Worm (Caenorhabditis elegans) whole organism, L1 larva: Measurements from ENCODE around the gene T01G6.10.
A peak's percentile ranks its signal among the peaks of the same experiment; 100 is the strongest.

ENCODE experiments used
- C04F5.9 ChIP-seq: sonication (generic microtip); optimal IDR thresholded peaks from 2 replicates; lab custom pipeline; 2016; ENCODE audit warnings: missing genetic modification characterization, missing compliant biosample characterization
- C16A3.4 ChIP-seq: fragments of 150-350 bp; optimal IDR thresholded peaks from 2 replicates; lab custom pipeline; 2014; ENCODE audit warnings: missing biosample characterization, missing genetic modification characterization
- C34B4.2 ChIP-seq: sonication (generic microtip); optimal IDR thresholded peaks from 2 replicates; lab custom pipeline; 2017; ENCODE audit warnings: mild to moderate bottlenecking, missing genetic modification characterization, missing compliant biosample characterization
- Y116A8C.19 ChIP-seq: sonication (generic microtip); optimal IDR thresholded peaks from 2 replicates; lab custom pipeline; 2016; ENCODE audit warnings: missing compliant biosample characterization, missing genetic modification characterization, borderline replicate concordance
- aha-1 ChIP-seq: fragments of 150-350 bp; optimal IDR thresholded peaks from 2 replicates; lab custom pipeline; 2014; ENCODE audit warnings: missing biosample characterization, missing genetic modification characterization
- alr-1 ChIP-seq: fragments of 200-800 bp; sonication (Bioruptor generic); optimal IDR thresholded peaks from 2 replicates; lab custom pipeline; 2018; ENCODE audit warnings: borderline replicate concordance, mild to moderate bottlenecking, missing genetic modification characterization, missing compliant biosample characterization
- aly-2 ChIP-seq: fragments of 150-350 bp; optimal IDR thresholded peaks from 2 replicates; lab custom pipeline; 2014; ENCODE audit warnings: missing biosample characterization, missing genetic modification characterization
- ama-1 ChIP-seq: fragments of 150-350 bp; optimal IDR thresholded peaks from 2 replicates; lab custom pipeline; 2014
- blmp-1 ChIP-seq: fragments of 150-350 bp; optimal IDR thresholded peaks from 2 replicates; lab custom pipeline; 2014; ENCODE audit warnings: missing biosample characterization, missing genetic modification characterization
- ceh-88 ChIP-seq: fragments of 200-800 bp; sonication (Bioruptor generic); IDR thresholded peaks from 2 replicates; pipeline ENCODE4 v1.3.6; 2022; ENCODE audit warnings: missing genetic modification characterization, missing compliant biosample characterization
- dpl-1 ChIP-seq, 3 experiments: fragments of 150-350 bp in 2 of 3; sonication (generic microtip) in 1 of 3; optimal IDR thresholded peaks; 2 replicates each; lab custom pipeline; 2014 to 2017; ENCODE audit warnings: missing biosample characterization in 3 of 3, missing genetic modification characterization in 3 of 3, missing genetic modification reagents in 3 of 3
- dsc-1 ChIP-seq: sonication (generic microtip); optimal IDR thresholded peaks from 2 replicates; lab custom pipeline; 2016; ENCODE audit warnings: mild to moderate bottlenecking, missing genetic modification characterization, missing compliant biosample characterization
- efl-1 ChIP-seq, 4 experiments: fragments of 150-350 bp; optimal IDR thresholded peaks in 3 of 4; peaks in 1 of 4; 1 replicate in 1 of 4; 2 replicates in 3 of 4; lab custom pipeline; 2014; ENCODE audit warnings: missing biosample characterization in 2 of 4, missing genetic modification characterization in 2 of 4, missing genetic modification reagents in 2 of 4
- efl-3 ChIP-seq: fragments of 200-800 bp; sonication (Bioruptor generic); optimal IDR thresholded peaks from 2 replicates; lab custom pipeline; 2018; ENCODE audit warnings: mild to moderate bottlenecking, missing genetic modification characterization, missing compliant biosample characterization
- elt-2 ChIP-seq: sonication (generic microtip); optimal IDR thresholded peaks from 2 replicates; lab custom pipeline; 2016; ENCODE audit warnings: missing genetic modification characterization, mild to moderate bottlenecking, inconsistent platforms, missing compliant biosample characterization, missing genetic modification reagents
- ets-5 ChIP-seq: fragments of 200-800 bp; sonication (Bioruptor generic); IDR thresholded peaks from 2 replicates; pipeline ENCODE4 v1.3.6; 2022; ENCODE audit warnings: missing genetic modification characterization, missing compliant biosample characterization
- fos-1 ChIP-seq: fragments of 150-350 bp; optimal IDR thresholded peaks from 2 replicates; lab custom pipeline; 2014; ENCODE audit warnings: missing biosample characterization, missing genetic modification characterization
- grh-1 ChIP-seq: fragments of 200-800 bp; sonication (Bioruptor generic); IDR thresholded peaks from 2 replicates; pipeline ENCODE4 v1.3.6; 2022; ENCODE audit warnings: missing genetic modification reagents, missing genetic modification characterization, missing compliant biosample characterization
- irx-1 ChIP-seq: sonication (generic microtip); optimal IDR thresholded peaks from 2 replicates; lab custom pipeline; 2016; ENCODE audit warnings: missing genetic modification characterization, missing compliant biosample characterization
- isw-1 ChIP-seq: fragments of 200-800 bp; sonication (Bioruptor generic); IDR thresholded peaks from 2 replicates; pipeline ENCODE4 v1.3.6; 2022; ENCODE audit warnings: missing genetic modification characterization, missing compliant biosample characterization
- lin-13 ChIP-seq: fragments of 150-350 bp; optimal IDR thresholded peaks from 2 replicates; lab custom pipeline; 2014; ENCODE audit warnings: missing biosample characterization, missing genetic modification reagents, missing genetic modification characterization
- lin-14 ChIP-seq: fragments of 200-800 bp; sonication (Bioruptor generic); optimal IDR thresholded peaks from 2 replicates; lab custom pipeline; 2018; ENCODE audit warnings: mild to moderate bottlenecking, missing genetic modification characterization, moderate library complexity, missing compliant biosample characterization
- lir-3 ChIP-seq: sonication (generic microtip); optimal IDR thresholded peaks from 2 replicates; lab custom pipeline; 2016; ENCODE audit warnings: mild to moderate bottlenecking, missing genetic modification characterization, moderate library complexity, missing compliant biosample characterization; ENCODE audit not compliant: poor library complexity
- lsy-2 ChIP-seq, 2 experiments: fragments of 150-350 bp; optimal IDR thresholded peaks; 2 replicates each; lab custom pipeline; 2014; ENCODE audit warnings: missing biosample characterization in 2 of 2, missing genetic modification characterization in 2 of 2
- mab-9 ChIP-seq: fragments of 200-800 bp; sonication (Bioruptor generic); IDR thresholded peaks from 2 replicates; pipeline ENCODE4 v1.3.6; 2022; ENCODE audit warnings: missing genetic modification reagents, missing genetic modification characterization, missing compliant biosample characterization
- mdl-1 ChIP-seq, 2 experiments: fragments of 150-350 bp; optimal IDR thresholded peaks; 2 replicates each; lab custom pipeline; 2014 to 2017; ENCODE audit warnings: missing biosample characterization in 2 of 2, missing genetic modification characterization in 2 of 2, inconsistent platforms in 1 of 2
- nhr-12 ChIP-seq: sonication (generic microtip); optimal IDR thresholded peaks from 2 replicates; lab custom pipeline; 2017; ENCODE audit warnings: missing biosample characterization, missing genetic modification characterization
- nhr-19 ChIP-seq: fragments of 200-800 bp; sonication (Bioruptor generic); conservative IDR thresholded peaks from 2 replicates; pipeline ENCODE4 v1.3.6; 2022; ENCODE audit warnings: missing genetic modification characterization, missing compliant biosample characterization
- nhr-20 ChIP-seq: sonication (generic microtip); optimal IDR thresholded peaks from 2 replicates; lab custom pipeline; 2016; ENCODE audit warnings: mild to moderate bottlenecking, missing genetic modification characterization, missing compliant biosample characterization
- nhr-28 ChIP-seq: fragments of 150-350 bp; optimal IDR thresholded peaks from 2 replicates; lab custom pipeline; 2014; ENCODE audit warnings: missing biosample characterization, missing genetic modification characterization
- nhr-76 ChIP-seq: sonication (generic microtip); optimal IDR thresholded peaks from 2 replicates; lab custom pipeline; 2017; ENCODE audit warnings: missing biosample characterization, missing genetic modification characterization
- nhr-84 ChIP-seq: sonication (generic microtip); optimal IDR thresholded peaks from 2 replicates; lab custom pipeline; 2017; ENCODE audit warnings: missing biosample characterization, missing genetic modification characterization
- nhr-85 ChIP-seq: sonication (generic microtip); peaks from one replicate; lab custom pipeline; 2016; ENCODE audit warnings: missing genetic modification characterization, inconsistent platforms, missing compliant biosample characterization
- nhr-90 ChIP-seq: sonication (generic microtip); optimal IDR thresholded peaks from 2 replicates; lab custom pipeline; 2016; ENCODE audit warnings: mild to moderate bottlenecking, missing genetic modification characterization, missing compliant biosample characterization; ENCODE audit not compliant: poor library complexity
- pax-3 ChIP-seq: fragments of 200-800 bp; sonication (Bioruptor generic); optimal IDR thresholded peaks from 2 replicates; lab custom pipeline; 2018; ENCODE audit warnings: mild to moderate bottlenecking, missing genetic modification characterization, moderate library complexity, missing compliant biosample characterization
- pqm-1 ChIP-seq: sonication (generic microtip); optimal IDR thresholded peaks from 3 replicates; lab custom pipeline; 2017; ENCODE audit warnings: missing biosample characterization, missing genetic modification characterization
- rnt-1 ChIP-seq: sonication (generic microtip); optimal IDR thresholded peaks from 2 replicates; lab custom pipeline; 2016; ENCODE audit warnings: mild to moderate bottlenecking, missing genetic modification characterization, moderate library complexity, missing compliant biosample characterization
- snpc-4 ChIP-seq: fragments of 150-350 bp; optimal IDR thresholded peaks from 2 replicates; lab custom pipeline; 2014; ENCODE audit warnings: missing biosample characterization, missing genetic modification characterization
- swsn-7 ChIP-seq: sonication (generic microtip); optimal IDR thresholded peaks from 2 replicates; lab custom pipeline; 2016; ENCODE audit warnings: missing genetic modification characterization, missing compliant biosample characterization
- unc-30 ChIP-seq: sonication (generic microtip); optimal IDR thresholded peaks from 2 replicates; lab custom pipeline; 2017; ENCODE audit warnings: missing biosample characterization, missing genetic modification characterization
- unc-98 ChIP-seq: fragments of 200-800 bp; sonication (Bioruptor generic); IDR thresholded peaks from 2 replicates; pipeline ENCODE4 v1.3.6; 2022; ENCODE audit warnings: missing genetic modification characterization, missing compliant biosample characterization
- vab-15 ChIP-seq: sonication (generic microtip); optimal IDR thresholded peaks from 2 replicates; lab custom pipeline; 2017; ENCODE audit warnings: missing genotype, mild to moderate bottlenecking, missing genetic modification characterization, missing compliant biosample characterization
- xbp-1 ChIP-seq: sonication (generic microtip); optimal IDR thresholded peaks from 2 replicates; lab custom pipeline; 2016; ENCODE audit warnings: missing genetic modification characterization, missing compliant biosample characterization
- zip-4 ChIP-seq: fragments of 200-800 bp; sonication (Bioruptor generic); optimal IDR thresholded peaks from 2 replicates; lab custom pipeline; 2018; ENCODE audit warnings: mild to moderate bottlenecking, missing genetic modification characterization, moderate library complexity, missing compliant biosample characterization
- ztf-4 ChIP-seq: fragments of 150-350 bp; optimal IDR thresholded peaks from 2 replicates; lab custom pipeline; 2014; ENCODE audit warnings: missing biosample characterization, missing genetic modification characterization

Gene T01G6.10

ce11 chrV:489320-489719, 13.7 kb downstream of the T01G6.10 start, which contains the start of gene nhr-106:
Gene nhr-106, plus strand, starts transcription at chrV:489620.
- TF ChIP-seq alr-1 (no peak), lsy-2 (tag; optimal IDR thresholded peaks at IDR 0.05; lab: Kevin White, UChicago) (no peak), isw-1 (GFP tag; lab: Robert Waterston, UW) (no peak), aha-1 (tag; lab: Kevin White, UChicago) (no peak), ets-5 (no peak), lin-13 (GFP tag; lab: Kevin White, UChicago) (no peak), nhr-12 (tag; lab: Kevin White, UChicago) (no peak), snpc-4 (tag; lab: Kevin White, UChicago) (no peak)
- TF ChIP-seq, all 84 proteins: peak for 0

ce11 chrV:487980-488379, 15.0 kb downstream of the T01G6.10 start:
- TF ChIP-seq aha-1 (tag; lab: Kevin White, UChicago) = no peak

ce11 chrV:486684-487083, 16.3 kb downstream of the T01G6.10 start, which contains the start of gene nhr-211:
Gene nhr-211, plus strand, starts transcription at chrV:486984.
- TF ChIP-seq rnt-1 (tag; lab: Kevin White, UChicago) (no peak), unc-30 (tag; lab: Kevin White, UChicago) (no peak), nhr-20 (tag; lab: Kevin White, UChicago) (no peak), elt-2 (tag; lab: Kevin White, UChicago) (no peak), nhr-28 (no peak), isw-1 (GFP tag; lab: Robert Waterston, UW) (no peak), C34B4.2 (no peak)

ce11 chrV:484285-484890, 18.6 kb downstream of the T01G6.10 start, which contains the start of gene nhr-212:
Gene nhr-212, plus strand, starts transcription at chrV:484857.
- TF ChIP-seq aly-2 (no peak), nhr-84 (tag; lab: Kevin White, UChicago) (no peak), ets-5 (no peak), snpc-4 (tag; lab: Kevin White, UChicago) (peak; percentile 86), Y116A8C.19 (no peak), blmp-1 (tag; lab: Kevin White, UChicago) (no peak), dsc-1 (tag; lab: Kevin White, UChicago) (no peak), ceh-88 (GFP tag; lab: Robert Waterston, UW) (no peak), dpl-1 (GFP tag; optimal IDR thresholded peaks at IDR 0.05; lab: Kevin White, UChicago) (no peak), lsy-2 (tag; optimal IDR thresholded peaks at IDR 0.05; lab: Kevin White, UChicago) (peak in 1 of 2 experiments; percentile 3), xbp-1 (no peak), lir-3 (tag; lab: Kevin White, UChicago) (no peak), nhr-28 (no peak), irx-1 (tag; lab: Kevin White, UChicago) (no peak), lin-14 (peak; percentile 73), ztf-4 (tag; lab: Kevin White, UChicago) (no peak), mdl-1 (tag; optimal IDR thresholded peaks at IDR 0.05; lab: Kevin White, UChicago) (no peak), nhr-85 (tag; lab: Kevin White, UChicago) (peak; percentile 63), nhr-12 (tag; lab: Kevin White, UChicago) (no peak), fos-1 (tag; lab: Kevin White, UChicago) (no peak), zip-4 (GFP tag; lab: Kevin White, UChicago) (no peak), C34B4.2 (no peak), grh-1 (GFP tag; lab: Robert Waterston, UW) (no peak), pqm-1 (tag; lab: Kevin White, UChicago) (no peak), vab-15 (no peak), swsn-7 (no peak), efl-1 (optimal IDR thresholded peaks at IDR 0.05; lab: Kevin White, UChicago) (no peak), efl-1 (GFP tag; optimal IDR thresholded peaks at IDR 0.05 in 1 of 2; lab: Kevin White, UChicago) (peak in 1 of 2 experiments; percentile 71), ama-1 (no peak), C16A3.4 (no peak), C04F5.9 (tag; lab: Kevin White, UChicago) (no peak), mab-9 (GFP tag; lab: Robert Waterston, UW) (no peak), efl-3 (no peak), nhr-76 (no peak), nhr-19 (GFP tag; lab: Robert Waterston, UW) (no peak), unc-98 (GFP tag; lab: Robert Waterston, UW) (no peak), pax-3 (no peak), nhr-90 (tag; lab: Kevin White, UChicago) (peak; percentile 10)
